Worm (Caenorhabditis elegans): Measurements from ENCODE around the gene F08H9.4.

F08H9.4 gene

DNA sequence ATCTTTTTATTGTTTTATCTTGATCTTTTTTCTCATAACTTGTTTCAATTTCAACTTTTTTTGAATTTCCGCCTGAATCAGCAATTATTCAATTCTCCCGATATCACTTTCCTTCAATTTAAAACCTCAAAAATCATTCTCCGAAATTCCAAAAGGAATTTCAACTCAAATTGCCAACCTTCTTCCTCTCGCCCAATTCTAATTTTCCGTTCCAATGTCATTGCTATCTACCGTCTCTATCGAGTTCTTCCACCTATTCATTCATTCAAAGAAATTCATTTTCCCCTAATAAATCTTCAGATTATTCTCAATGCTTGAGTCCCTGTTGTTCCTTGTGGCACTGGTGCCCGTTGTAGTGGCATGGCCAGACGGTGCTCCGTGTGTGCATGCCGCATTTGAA lies 23.4 kb downstream of the F08H9.4 start, which contains the start of gene F23B12.4:
F23B12.4 (plus strand) TSS at position 301 of the 400 bp plus-strand sequence.
- TF ChIP-seq ceh-45 (GFP tag; IDR thresholded peaks at IDR 0.05) (no peak), ceh-2 (tag; optimal IDR thresholded peaks at IDR 0.05) (no peak), nfya-1 (tag; optimal IDR thresholded peaks at IDR 0.05) (no peak), Y22D7AL.16 (tag; optimal IDR thresholded peaks at IDR 0.05) (no peak), ceh-48 (tag; optimal IDR thresholded peaks at IDR 0.05) (no peak), ceh-19 (GFP tag; optimal IDR thresholded peaks at IDR 0.05) (no peak)

DNA sequence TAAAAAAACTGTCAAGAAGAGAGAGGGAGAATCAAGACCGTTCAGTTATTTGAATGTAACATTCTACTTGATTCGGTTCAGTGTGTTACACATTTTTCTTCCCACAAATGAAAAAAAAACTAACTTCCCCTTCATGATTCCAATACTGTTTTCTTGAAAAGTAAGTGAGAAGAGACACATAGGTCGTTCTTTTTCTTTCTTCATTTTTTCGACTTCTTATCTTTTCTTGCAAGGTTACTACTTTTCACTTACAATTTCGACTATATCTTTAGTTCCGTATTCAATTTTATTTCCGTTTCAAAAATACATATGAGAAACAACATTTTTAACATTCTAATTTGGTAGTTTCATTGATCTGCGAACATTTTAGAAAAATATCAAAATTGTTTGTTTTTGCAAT lies 25.0 kb downstream of the F08H9.4 start:
- TF ChIP-seq fax-1 (tag; optimal IDR thresholded peaks at IDR 0.05) (no peak), lin-11 (tag; optimal IDR thresholded peaks at IDR 0.05) (no peak)

ce11 chrV:14438099-14438739 lies 26.0 kb downstream of the F08H9.4 start:
- TF ChIP-seq pqm-1 (tag; optimal IDR thresholded peaks at IDR 0.05): no peak
- TF ChIP-seq syd-9 (tag; optimal IDR thresholded peaks at IDR 0.05): no peak
- TF ChIP-seq pax-1 (tag; optimal IDR thresholded peaks at IDR 0.05): no peak
- TF ChIP-seq hlh-15 (tag; optimal IDR thresholded peaks at IDR 0.05): no peak
- no peak for TF ChIP-seq ceh-34 (tag; optimal IDR thresholded peaks at IDR 0.05)
- no peak for TF ChIP-seq ztf-16 (tag; optimal IDR thresholded peaks at IDR 0.05)
- TF ChIP-seq pros-1 (tag; optimal IDR thresholded peaks at IDR 0.05): no peak
- no peak for TF ChIP-seq ceh-48 (tag; optimal IDR thresholded peaks at IDR 0.05)

DNA sequence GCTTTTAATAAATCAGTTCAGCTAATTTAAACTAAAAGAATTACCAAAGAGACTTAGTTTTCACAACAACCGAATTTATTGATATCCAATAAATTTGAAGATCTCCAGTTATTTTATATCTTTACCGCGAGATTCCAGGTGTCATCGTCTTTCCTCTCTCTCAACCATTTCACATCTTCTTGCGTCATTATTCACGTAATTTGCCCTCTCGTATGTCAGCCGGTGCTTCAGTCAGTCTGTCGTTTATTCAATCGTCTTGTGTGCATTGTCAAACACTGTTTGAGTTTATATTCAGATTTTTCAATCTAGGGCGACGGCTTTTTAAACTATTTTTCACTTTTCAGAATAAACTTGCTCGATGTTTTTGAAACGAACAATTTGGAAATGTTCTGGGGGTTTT lies 26.9 kb downstream of the F08H9.4 start:
- TF ChIP-seq ref-2 (tag; optimal IDR thresholded peaks at IDR 0.05) (no peak), unc-55 (GFP tag; optimal IDR thresholded peaks at IDR 0.05) (no peak), npax-4 (tag; optimal IDR thresholded peaks at IDR 0.05) (no peak), elt-4 (tag; optimal IDR thresholded peaks at IDR 0.05) (no peak)

- TF ChIP-seq pha-2 (tag; optimal IDR thresholded peaks at IDR 0.05): no peak
- TF ChIP-seq ceh-31 (tag; optimal IDR thresholded peaks at IDR 0.05): no peak
- no peak for TF ChIP-seq pax-1 (tag; optimal IDR thresholded peaks at IDR 0.05)
- TF ChIP-seq hlh-30 (tag; optimal IDR thresholded peaks at IDR 0.05; ENCODE audit: insufficient read depth): no peak
- TF ChIP-seq unc-42 (tag; optimal IDR thresholded peaks at IDR 0.05): no peak
- TF ChIP-seq ets-4 (tag; optimal IDR thresholded peaks at IDR 0.05): no peak
- TF ChIP-seq sox-4 (tag; optimal IDR thresholded peaks at IDR 0.05): no peak
Measured at ce11 chrV:14436195-14436594, 28.0 kb downstream of the F08H9.4 start.

DNA sequence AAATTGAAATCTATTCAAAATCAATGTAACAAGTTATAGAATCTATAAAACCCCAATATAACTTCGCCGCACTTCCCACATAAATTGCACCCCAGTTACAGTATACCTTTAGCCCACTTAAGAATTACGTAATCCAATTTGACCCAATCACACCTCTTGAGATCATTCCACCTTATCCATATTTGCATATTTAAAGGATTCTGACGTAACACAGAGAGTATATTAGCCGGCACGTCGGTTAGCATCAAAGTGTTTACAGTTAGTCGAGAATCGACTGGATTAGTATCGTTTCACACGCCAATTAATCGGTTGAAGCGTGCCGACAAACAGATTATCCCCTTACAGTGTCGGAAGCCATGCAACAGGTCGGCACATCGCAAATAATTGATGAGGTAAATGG lies 30.6 kb downstream of the F08H9.4 start:
- no peak for TF ChIP-seq ceh-6 (GFP tag; optimal IDR thresholded peaks at IDR 0.05)
- no peak for TF ChIP-seq hlh-6 (tag; optimal IDR thresholded peaks at IDR 0.05)
- no peak for TF ChIP-seq ceh-45 (GFP tag; IDR thresholded peaks at IDR 0.05)
- no peak for TF ChIP-seq hlh-13 (GFP tag; optimal IDR thresholded peaks at IDR 0.05)
- TF ChIP-seq hlh-30 (tag; optimal IDR thresholded peaks at IDR 0.05; ENCODE audit: insufficient read depth): no peak

DNA sequence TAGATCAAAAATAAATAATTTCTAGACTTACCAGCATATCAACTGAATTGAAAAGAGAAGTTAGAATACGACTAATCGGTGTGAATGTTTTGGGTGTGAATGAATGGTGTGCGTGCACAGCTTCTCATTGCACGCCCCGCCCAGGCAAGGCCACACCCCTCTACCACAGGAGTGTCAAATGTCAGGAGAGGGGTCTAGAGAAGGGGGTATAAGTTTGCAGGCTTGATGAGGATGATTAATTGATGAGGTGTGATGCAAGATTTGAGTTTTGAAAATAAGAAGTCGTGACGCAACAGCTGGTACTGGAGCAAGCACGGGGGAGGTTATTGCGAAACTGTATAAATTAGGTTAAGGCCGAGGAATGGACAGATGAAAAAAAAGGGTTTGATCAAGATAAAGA lies 32.0 kb downstream of the F08H9.4 start, which contains the start of gene egl-1:
egl-1 (minus strand) TSS at position 101 of the 400 bp plus-strand sequence.
- TF ChIP-seq nhr-232 (tag; optimal IDR thresholded peaks at IDR 0.05) (no peak), ceh-31 (tag; optimal IDR thresholded peaks at IDR 0.05) (no peak), ref-2 (tag; optimal IDR thresholded peaks at IDR 0.05) (peak; percentile 17)

All from whole organism, late embryonic.